Worm (Caenorhabditis elegans): ENCODE data around the gene nspc-10.
A peak's percentile ranks its signal among the peaks of the same experiment; 100 is the strongest.

nspc-10 gene

ce11 chrX:12362951-12363486 is 19.6 kb downstream of the nspc-10 start (continued):
- TF ChIP-seq nhr-84 (tag; optimal IDR thresholded peaks at IDR 0.05) = peak; percentile 97
- peak; percentile 100 for TF ChIP-seq mep-1 (tag; optimal IDR thresholded peaks at IDR 0.05)
- peak; percentile 15 for TF ChIP-seq ceh-90 (tag; optimal IDR thresholded peaks at IDR 0.05)
- peak; percentile 56 to 93 for TF ChIP-seq lin-35 (GFP tag; optimal IDR thresholded peaks at IDR 0.05)
- TF ChIP-seq ceh-82 (tag; optimal IDR thresholded peaks at IDR 0.05) = peak; percentile 90 to 97 (median 97)
- peak in 1 of 2 experiments; percentile 86 for TF ChIP-seq mdl-1 (tag; optimal IDR thresholded peaks at IDR 0.05)
- TF ChIP-seq lin-39 (tag; optimal IDR thresholded peaks at IDR 0.05) = peak; percentile 100
- TF ChIP-seq efl-3 (GFP tag; optimal IDR thresholded peaks at IDR 0.05) = peak; percentile 67
- peak; percentile 96 for TF ChIP-seq lin-13 (GFP tag; optimal IDR thresholded peaks at IDR 0.05)
- peak; percentile 99 for TF ChIP-seq sox-4 (tag; optimal IDR thresholded peaks at IDR 0.05)
- peak; percentile 98 for TF ChIP-seq tbx-2 (tag; optimal IDR thresholded peaks at IDR 0.05)
- peak; percentile 94 for TF ChIP-seq fkh-8 (tag; optimal IDR thresholded peaks at IDR 0.05)
- TF ChIP-seq fkh-4 (tag; optimal IDR thresholded peaks at IDR 0.05; ENCODE audit: borderline replicate concordance) = peak; percentile 88
- peak; percentile 99 for TF ChIP-seq nhr-47 (tag; optimal IDR thresholded peaks at IDR 0.05)
- peak; percentile 99 for TF ChIP-seq nhr-77 (tag; optimal IDR thresholded peaks at IDR 0.05)
- TF ChIP-seq nhr-20 (tag; optimal IDR thresholded peaks at IDR 0.05) = peak; percentile 98
- TF ChIP-seq hlh-17 (GFP tag; optimal IDR thresholded peaks at IDR 0.05; ENCODE audit: borderline replicate concordance) = no peak
- TF ChIP-seq lin-14 (GFP tag; optimal IDR thresholded peaks at IDR 0.05) = peak; percentile 96
- TF ChIP-seq unc-86 (tag; optimal IDR thresholded peaks at IDR 0.05) = peak; percentile 66
- TF ChIP-seq nhr-76 (tag; optimal IDR thresholded peaks at IDR 0.05) = peak; percentile 90
- TF ChIP-seq jun-1 (tag; optimal IDR thresholded peaks at IDR 0.05) = peak; percentile 99
- TF ChIP-seq fkh-10 (GFP tag; optimal IDR thresholded peaks at IDR 0.05) = peak; percentile 99
- TF ChIP-seq zip-4 (GFP tag; optimal IDR thresholded peaks at IDR 0.05) = peak; percentile 94
- TF ChIP-seq ceh-8 (GFP tag; optimal IDR thresholded peaks at IDR 0.05) = peak; percentile 96
- TF ChIP-seq dsc-1 (tag; optimal IDR thresholded peaks at IDR 0.05) = peak; percentile 100
- peak; percentile 96 for TF ChIP-seq lsy-2 (tag; optimal IDR thresholded peaks at IDR 0.05)
- TF ChIP-seq tlp-1 (tag; optimal IDR thresholded peaks at IDR 0.05) = no peak
- no peak for TF ChIP-seq C34B4.2 (tag; optimal IDR thresholded peaks at IDR 0.05)
- peak; percentile 94 for TF ChIP-seq lir-3 (tag; optimal IDR thresholded peaks at IDR 0.05; ENCODE audit: poor library complexity)
- TF ChIP-seq nhr-90 (tag; optimal IDR thresholded peaks at IDR 0.05; ENCODE audit: poor library complexity) = peak; percentile 99
- TF ChIP-seq efl-1 (optimal IDR thresholded peaks at IDR 0.05) = peak; percentile 80 to 83
- peak; percentile 52 to 96 for TF ChIP-seq efl-1 (GFP tag; optimal IDR thresholded peaks at IDR 0.05 in 1 of 2)

ce11 chrX:12364804-12365203 is 21.4 kb downstream of the nspc-10 start, which contains the start of gene F19H6.5:
Gene F19H6.5, minus strand, starts transcription at chrX:12364904.
- no peak for TF ChIP-seq swsn-7 (tag; optimal IDR thresholded peaks at IDR 0.05)
- TF ChIP-seq lin-14 (GFP tag; optimal IDR thresholded peaks at IDR 0.05) = no peak
- no peak for TF ChIP-seq hpl-2 (GFP tag; optimal IDR thresholded peaks at IDR 0.05)
- no peak for TF ChIP-seq dpl-1 (GFP tag; optimal IDR thresholded peaks at IDR 0.05)
- TF ChIP-seq unc-62 (GFP tag; optimal IDR thresholded peaks at IDR 0.05) = no peak
- TF ChIP-seq pag-3 (tag; optimal IDR thresholded peaks at IDR 0.05; ENCODE audit: borderline replicate concordance, insufficient read depth) = no peak
- no peak for TF ChIP-seq nhr-19 (GFP tag; conservative IDR thresholded peaks at IDR 0.05)
- TF ChIP-seq zip-4 (GFP tag; optimal IDR thresholded peaks at IDR 0.05) = no peak
- no peak for TF ChIP-seq rnt-1 (tag; optimal IDR thresholded peaks at IDR 0.05)
- no peak for TF ChIP-seq nhr-20 (tag; optimal IDR thresholded peaks at IDR 0.05)

- no peak for TF ChIP-seq fos-1 (tag; optimal IDR thresholded peaks at IDR 0.05)
- TF ChIP-seq unc-86 (tag; optimal IDR thresholded peaks at IDR 0.05) = no peak
- no peak for TF ChIP-seq nhr-11 (tag; optimal IDR thresholded peaks at IDR 0.05)
- TF ChIP-seq nhr-76 (tag; optimal IDR thresholded peaks at IDR 0.05) = no peak
These were observed 22.0 kb downstream of the nspc-10 start, which contains the start of gene F19H6.4 for ce11 chrX:12365388-12365787. Gene F19H6.4, plus strand, starts transcription at chrX:12365688.

Measured in whole organism, L1 larva.